Worm (Caenorhabditis elegans): ENCODE measurements around the gene arrd-1.

DNA sequence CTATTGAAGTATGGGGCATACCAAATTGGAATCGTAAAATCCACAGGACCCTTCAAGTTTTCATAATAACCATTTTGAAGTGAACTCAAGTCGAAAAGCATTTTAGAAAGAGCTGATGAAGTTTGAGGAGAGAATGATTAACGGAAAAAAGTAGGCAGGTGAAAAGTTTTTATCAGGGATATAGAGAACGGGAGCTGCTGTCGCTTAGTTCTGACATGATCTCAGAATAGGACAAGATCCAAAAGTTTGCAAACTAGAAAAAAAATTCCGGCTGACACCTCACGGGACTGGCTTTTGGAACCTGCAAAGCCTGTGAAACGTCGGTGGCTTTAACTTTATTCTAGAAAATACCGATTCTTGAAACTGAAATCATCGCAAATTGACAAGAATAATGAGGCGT lies 43.7 kb downstream of the arrd-1 start, which contains the start of gene sri-46:
- TF ChIP-seq pha-4 (tag; optimal IDR thresholded peaks at IDR 0.05), result no peak
- no peak for TF ChIP-seq unc-130 (GFP tag; optimal IDR thresholded peaks at IDR 0.05)
- no peak for TF ChIP-seq B0019.2 (GFP tag; conservative IDR thresholded peaks at IDR 0.05)
- no peak for TF ChIP-seq cebp-1 (GFP tag; IDR thresholded peaks at IDR 0.05)
- TF ChIP-seq cebp-1 (tag; optimal IDR thresholded peaks at IDR 0.05), result no peak
- no peak for TF ChIP-seq nfya-1 (tag; optimal IDR thresholded peaks at IDR 0.05; ENCODE audit: borderline replicate concordance, insufficient read depth)
- TF ChIP-seq die-1 (tag; optimal IDR thresholded peaks at IDR 0.05), result no peak
- no peak for TF ChIP-seq tbx-9 (tag; optimal IDR thresholded peaks at IDR 0.05; ENCODE audit: borderline replicate concordance)
- TF ChIP-seq gei-17 (GFP tag; optimal IDR thresholded peaks at IDR 0.05), result no peak
- no peak for TF ChIP-seq Y56A3A.18 (GFP tag; IDR thresholded peaks at IDR 0.05)
